Worm (Caenorhabditis elegans) whole organism, young adult: ENCODE results near the gene dohh-1.

ENCODE experiments used
- B0336.3 ChIP-seq: fragments of 200-800 bp; sonication (Bioruptor generic); IDR thresholded peaks from 2 replicates; pipeline ENCODE4 v1.3.6; 2022; ENCODE audit warnings: missing genetic modification characterization, missing compliant biosample characterization
- F37B4.10 ChIP-seq: fragments of 200-800 bp; sonication (Bioruptor generic); IDR thresholded peaks from 2 replicates; pipeline ENCODE4 v1.3.6; 2022; ENCODE audit warnings: missing genetic modification characterization, missing compliant biosample characterization
- F39B2.1 ChIP-seq: fragments of 200-800 bp; sonication (Bioruptor generic); IDR thresholded peaks from 2 replicates; pipeline ENCODE4 v1.3.6; 2022; ENCODE audit warnings: missing genetic modification reagents, missing genetic modification characterization, missing compliant biosample characterization
- F52B5.7 ChIP-seq: sonication (generic microtip); optimal IDR thresholded peaks from 2 replicates; lab custom pipeline; 2016; ENCODE audit warnings: mild to moderate bottlenecking, missing genetic modification characterization, missing compliant biosample characterization
- F57C9.4 ChIP-seq: sonication (generic microtip); optimal IDR thresholded peaks from 2 replicates; lab custom pipeline; 2017; ENCODE audit warnings: mild to moderate bottlenecking, missing genetic modification characterization, missing compliant biosample characterization
- K12H6.12 ChIP-seq: fragments of 200-800 bp; sonication (Bioruptor generic); optimal IDR thresholded peaks from 2 replicates; lab custom pipeline; 2018; ENCODE audit warnings: mild to moderate bottlenecking, missing genetic modification characterization, missing compliant biosample characterization
- Y53F4B.3 ChIP-seq: fragments of 200-800 bp; sonication (Bioruptor generic); IDR thresholded peaks from 2 replicates; pipeline ENCODE4 v1.3.6; 2022; ENCODE audit warnings: missing genetic modification reagents, missing genetic modification characterization, missing compliant biosample characterization
- Y95B8A.8 ChIP-seq: fragments of 200-800 bp; sonication (Bioruptor generic); IDR thresholded peaks from 2 replicates; pipeline ENCODE4 v1.3.6; 2022; ENCODE audit warnings: missing genetic modification reagents, missing genetic modification characterization, missing compliant biosample characterization
- ZK185.1 ChIP-seq: sonication (generic microtip); optimal IDR thresholded peaks from 2 replicates; lab custom pipeline; 2016; ENCODE audit warnings: mild to moderate bottlenecking, missing genetic modification characterization, missing compliant biosample characterization; ENCODE audit not compliant: poor library complexity, severe bottlenecking
- ama-1 ChIP-seq, 3 experiments: fragments of 150-350 bp in 1 of 3; sonication (generic microtip) in 2 of 3; optimal IDR thresholded peaks; 2 replicates each; lab custom pipeline; 2014 to 2018; ENCODE audit warnings: missing biosample characterization in 2 of 3, missing genetic modification characterization in 2 of 3, missing genetic modification reagents in 2 of 3
- aptf-3 ChIP-seq: fragments of 200-800 bp; sonication (Bioruptor generic); IDR thresholded peaks from 2 replicates; pipeline ENCODE4 v1.3.6; 2022; ENCODE audit warnings: missing genetic modification characterization, missing compliant biosample characterization
- atf-7 ChIP-seq: sonication (generic microtip); optimal IDR thresholded peaks from 2 replicates; lab custom pipeline; 2017; ENCODE audit warnings: mild to moderate bottlenecking, missing genetic modification characterization, missing compliant biosample characterization
- attf-3 ChIP-seq: fragments of 200-800 bp; sonication (Bioruptor generic); conservative IDR thresholded peaks from 2 replicates; pipeline ENCODE4 v1.3.6; 2022; ENCODE audit warnings: missing genetic modification reagents, missing genetic modification characterization, missing compliant biosample characterization
- attf-5 ChIP-seq: fragments of 200-800 bp; sonication (Bioruptor generic); optimal IDR thresholded peaks from 2 replicates; lab custom pipeline; 2018; ENCODE audit warnings: mild to moderate bottlenecking, missing genetic modification characterization, missing compliant biosample characterization
- bed-1 ChIP-seq: fragments of 200-800 bp; sonication (Bioruptor generic); IDR thresholded peaks from 2 replicates; pipeline ENCODE4 v1.3.6; 2022; ENCODE audit warnings: missing genetic modification reagents, missing genetic modification characterization, missing compliant biosample characterization
- cebp-2 ChIP-seq: fragments of 200-800 bp; sonication (Bioruptor generic); IDR thresholded peaks from 2 replicates; pipeline ENCODE4 v1.3.6; 2022; ENCODE audit warnings: missing genetic modification characterization, missing compliant biosample characterization
- ceh-100 ChIP-seq: fragments of 200-800 bp; sonication (Bioruptor generic); IDR thresholded peaks from 2 replicates; pipeline ENCODE4 v1.3.6; 2022; ENCODE audit warnings: missing genetic modification reagents, missing genetic modification characterization, missing compliant biosample characterization
- ceh-58 ChIP-seq: fragments of 200-800 bp; sonication (Bioruptor generic); IDR thresholded peaks from 2 replicates; pipeline ENCODE4 v1.3.6; 2022; ENCODE audit warnings: missing genetic modification characterization, missing compliant biosample characterization
- chd-7 ChIP-seq: sonication (generic microtip); optimal IDR thresholded peaks from 2 replicates; lab custom pipeline; 2016; ENCODE audit warnings: mild to moderate bottlenecking, missing genetic modification characterization, moderate library complexity, missing compliant biosample characterization
- egl-44 ChIP-seq: fragments of 200-800 bp; sonication (Bioruptor generic); IDR thresholded peaks from 2 replicates; pipeline ENCODE4 v1.3.6; 2022; ENCODE audit warnings: missing genetic modification reagents, missing genetic modification characterization, missing compliant biosample characterization
- ekl-4 ChIP-seq: fragments of 200-800 bp; sonication (Bioruptor generic); IDR thresholded peaks from 2 replicates; pipeline ENCODE4 v1.3.6; 2022; ENCODE audit warnings: missing genetic modification reagents, missing genetic modification characterization, missing compliant biosample characterization
- ets-4 ChIP-seq: fragments of 200-800 bp; sonication (Bioruptor generic); optimal IDR thresholded peaks from 2 replicates; lab custom pipeline; 2018; ENCODE audit warnings: mild to moderate bottlenecking, missing genetic modification characterization, missing compliant biosample characterization
- hlh-26 ChIP-seq: fragments of 200-800 bp; sonication (Bioruptor generic); conservative IDR thresholded peaks from 2 replicates; pipeline ENCODE4 v1.3.6; 2022; ENCODE audit warnings: missing genetic modification reagents, missing genetic modification characterization, missing compliant biosample characterization
- hmg-1.2 ChIP-seq: fragments of 200-800 bp; sonication (Bioruptor generic); IDR thresholded peaks from 2 replicates; pipeline ENCODE4 v1.3.6; 2022; ENCODE audit warnings: missing genetic modification reagents, missing genetic modification characterization, missing compliant biosample characterization
- hsf-1 ChIP-seq: fragments of 200-800 bp; sonication (Bioruptor generic); IDR thresholded peaks from 2 replicates; pipeline ENCODE4 v1.3.6; 2022; ENCODE audit warnings: missing genetic modification reagents, missing genetic modification characterization, missing compliant biosample characterization
- lin-26 ChIP-seq: fragments of 200-800 bp; sonication (Bioruptor generic); IDR thresholded peaks from 2 replicates; pipeline ENCODE4 v1.3.6; 2022; ENCODE audit warnings: missing genetic modification reagents, missing genetic modification characterization, missing compliant biosample characterization
- lin-35 ChIP-seq, 3 experiments: fragments of 150-350 bp in 2 of 3; sonication (generic microtip) in 1 of 3; optimal IDR thresholded peaks; 2 replicates each; lab custom pipeline; 2014 to 2018; ENCODE audit warnings: missing biosample characterization in 3 of 3, missing genetic modification characterization in 3 of 3, missing genetic modification reagents in 3 of 3
- lsl-1 ChIP-seq: fragments of 200-800 bp; sonication (Bioruptor generic); optimal IDR thresholded peaks from 2 replicates; lab custom pipeline; 2018; ENCODE audit warnings: mild to moderate bottlenecking, missing genetic modification characterization, moderate library complexity, missing compliant biosample characterization
- madf-3 ChIP-seq: fragments of 200-800 bp; sonication (Bioruptor generic); IDR thresholded peaks from 2 replicates; pipeline ENCODE4 v1.3.6; 2022; ENCODE audit warnings: missing genetic modification reagents, missing genetic modification characterization, missing compliant biosample characterization
- mel-28 ChIP-seq: sonication (generic microtip); optimal IDR thresholded peaks from 2 replicates; lab custom pipeline; 2016; ENCODE audit warnings: borderline replicate concordance, mild to moderate bottlenecking, missing genetic modification characterization, missing compliant biosample characterization
- mxl-1 ChIP-seq: sonication (generic microtip); optimal IDR thresholded peaks from 2 replicates; lab custom pipeline; 2016; ENCODE audit warnings: missing genetic modification characterization, missing compliant biosample characterization
- rcor-1 ChIP-seq: fragments of 200-800 bp; sonication (Bioruptor generic); IDR thresholded peaks from 2 replicates; pipeline ENCODE4 v1.3.6; 2022; ENCODE audit warnings: missing genetic modification reagents, missing genetic modification characterization, missing compliant biosample characterization
- repo-1 ChIP-seq: sonication (generic microtip); optimal IDR thresholded peaks from 2 replicates; lab custom pipeline; 2017; ENCODE audit warnings: mild to moderate bottlenecking, missing genetic modification characterization, missing compliant biosample characterization
- rpc-1 ChIP-seq, 2 experiments: fragments of 150-350 bp in 1 of 2; sonication (generic microtip) in 1 of 2; optimal IDR thresholded peaks; 2 replicates each; lab custom pipeline; 2014 to 2018; ENCODE audit warnings: missing biosample characterization in 1 of 2, missing genetic modification characterization in 1 of 2, missing genetic modification reagents in 1 of 2, missing genotype in 1 of 2
- sdz-38 ChIP-seq: sonication (generic microtip); optimal IDR thresholded peaks from 2 replicates; lab custom pipeline; 2016; ENCODE audit warnings: missing genotype, missing genetic modification characterization, missing compliant biosample characterization
- sea-2 ChIP-seq: fragments of 200-800 bp; sonication (Bioruptor generic); IDR thresholded peaks from 2 replicates; pipeline ENCODE4 v1.3.6; 2022; ENCODE audit warnings: missing genetic modification characterization, missing compliant biosample characterization
- snpc-1.3 ChIP-seq: sonication (generic microtip); optimal IDR thresholded peaks from 2 replicates; lab custom pipeline; 2017; ENCODE audit warnings: missing genetic modification characterization, mild to moderate bottlenecking, missing compliant biosample characterization, antibody characterized with exemption, moderate library complexity, missing genotype, missing genetic modification reagents; ENCODE audit not compliant: insufficient read depth
- snpc-4 ChIP-seq, 5 experiments: fragments of 150-350 bp in 1 of 5; sonication (generic microtip) in 4 of 5; optimal IDR thresholded peaks; 2 replicates each; lab custom pipeline; 2014 to 2018; ENCODE audit warnings: missing genetic modification characterization in 5 of 5, missing biosample characterization in 3 of 5, antibody characterized with exemption in 2 of 5, mild to moderate bottlenecking in 2 of 5, missing compliant biosample characterization in 2 of 5, missing genotype in 2 of 5, moderate library complexity in 2 of 5, missing genetic modification reagents in 1 of 5
- tbp1 ChIP-seq: fragments of 200-800 bp; sonication (Bioruptor generic); optimal IDR thresholded peaks from 2 replicates; lab custom pipeline; 2018; ENCODE audit warnings: mild to moderate bottlenecking, missing genetic modification characterization, missing compliant biosample characterization
- unc-130 ChIP-seq: sonication (generic microtip); optimal IDR thresholded peaks from 2 replicates; lab custom pipeline; 2016; ENCODE audit warnings: missing genetic modification reagents, missing genetic modification characterization, missing compliant biosample characterization
- zfh-2 ChIP-seq: fragments of 200-800 bp; sonication (Bioruptor generic); conservative IDR thresholded peaks from 2 replicates; pipeline ENCODE4 v1.3.6; 2022; ENCODE audit warnings: missing genetic modification reagents, missing genetic modification characterization, missing compliant biosample characterization
- zim-3 ChIP-seq: sonication (generic microtip); optimal IDR thresholded peaks from 2 replicates; lab custom pipeline; 2017; ENCODE audit warnings: mild to moderate bottlenecking, missing genetic modification characterization, moderate library complexity, missing compliant biosample characterization
- ztf-25 ChIP-seq: fragments of 200-800 bp; sonication (Bioruptor generic); IDR thresholded peaks from 2 replicates; pipeline ENCODE4 v1.3.6; 2022; ENCODE audit warnings: missing genetic modification reagents, missing genetic modification characterization, missing compliant biosample characterization
- ztf-26 ChIP-seq: sonication (generic microtip); optimal IDR thresholded peaks from 2 replicates; lab custom pipeline; 2017; ENCODE audit warnings: missing genetic modification characterization, missing compliant biosample characterization
- ztf-28 ChIP-seq: fragments of 200-800 bp; sonication (Bioruptor generic); IDR thresholded peaks from 2 replicates; pipeline ENCODE4 v1.3.6; 2022; ENCODE audit warnings: missing genetic modification reagents, missing genetic modification characterization, missing compliant biosample characterization

The dohh-1 gene

DNA sequence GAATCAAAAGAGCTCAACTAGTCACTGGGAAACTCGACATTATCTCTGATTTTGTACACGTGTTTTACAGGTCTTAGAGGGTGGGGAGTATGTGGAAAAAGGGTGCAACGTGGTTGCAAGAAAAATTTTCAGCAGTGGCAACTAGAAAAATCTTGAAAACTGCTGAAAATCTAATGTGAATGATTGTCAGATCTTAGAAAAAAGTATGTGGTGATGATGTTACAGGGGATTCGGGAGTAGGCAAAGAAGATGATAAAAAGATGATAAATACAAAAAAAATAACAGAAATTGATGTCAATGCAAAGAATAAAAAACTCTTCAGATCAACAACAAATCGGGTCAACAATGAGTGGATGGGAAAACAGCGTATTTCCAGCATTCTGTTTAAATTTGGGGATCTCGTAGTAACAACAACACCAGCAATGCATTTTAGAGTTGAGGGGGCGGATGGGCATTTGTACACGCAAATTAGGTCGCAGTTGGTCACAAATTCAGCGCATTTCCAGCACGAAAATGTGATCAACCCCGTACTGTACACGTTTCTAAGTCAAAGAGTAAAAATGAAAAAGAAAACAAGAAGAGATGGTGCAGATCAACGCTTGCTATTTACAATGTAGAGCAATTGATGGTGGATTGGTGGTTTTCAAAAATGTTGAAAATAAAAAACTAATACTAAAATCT is 36.2 kb upstream of the dohh-1 start:
- TF ChIP-seq hsf-1 (GFP tag; lab: Robert Waterston, UW) (peak; percentile 29; the same call in 1 of the 2 replicates), ZK185.1 (peak; percentile 36), ztf-26 (tag; lab: Kevin White, UChicago) (peak; percentile 39), lin-35 (GFP tag; optimal IDR thresholded peaks at IDR 0.05; lab: Kevin White, UChicago) (peak in 1 of 3 experiments; percentile 23), Y95B8A.8 (GFP tag; lab: Robert Waterston, UW) (peak; percentile 70), zim-3 (tag; lab: Kevin White, UChicago) (peak; percentile 66), mxl-1 (tag; lab: Kevin White, UChicago) (no peak), repo-1 (tag; lab: Kevin White, UChicago) (peak; percentile 76), Y53F4B.3 (no peak), attf-5 (GFP tag; lab: Kevin White, UChicago) (peak; percentile 31), ztf-25 (peak; percentile 27; the same call in 1 of the 2 replicates), tbp1 (GFP tag; lab: Kevin White, UChicago) (peak; percentile 33), madf-3 (GFP tag; lab: Robert Waterston, UW) (peak; percentile 82; the same call in 1 of the 2 replicates), ekl-4 (peak; percentile 5; the same call in 1 of the 2 replicates), cebp-2 (0 out of 2 replicates have a peak, but pooled peaks have one; percentile 73), chd-7 (tag; lab: Kevin White, UChicago) (peak; percentile 20), rpc-1 (optimal IDR thresholded peaks at IDR 0.05; lab: Kevin White, UChicago) (no peak), rpc-1 (tag; optimal IDR thresholded peaks at IDR 0.05; lab: Kevin White, UChicago) (no peak), F39B2.1 (GFP tag; lab: Robert Waterston, UW) (0 out of 2 replicates have a peak, but pooled peaks have one; percentile 9), hmg-1.2 (peak; percentile 40), mel-28 (tag; lab: Kevin White, UChicago) (no peak), ceh-58 (GFP tag; lab: Robert Waterston, UW) (0 out of 2 replicates have a peak, but pooled peaks have one; percentile 78), unc-130 (GFP tag; lab: Kevin White, UChicago) (no peak), atf-7 (tag; lab: Kevin White, UChicago) (peak; percentile 24), snpc-4 (GFP tag; optimal IDR thresholded peaks at IDR 0.05; lab: Kevin White, UChicago) (no peak), snpc-4 (tag; optimal IDR thresholded peaks at IDR 0.05; lab: Kevin White, UChicago) (peak in 1 of 4 experiments; percentile 2), ztf-28 (GFP tag; lab: Robert Waterston, UW) (peak; percentile 40; the same call in 1 of the 2 replicates), zfh-2 (GFP tag; lab: Robert Waterston, UW) (no peak), F52B5.7 (tag; lab: Kevin White, UChicago) (peak; percentile 60), F37B4.10 (GFP tag; lab: Robert Waterston, UW) (0 out of 2 replicates have a peak, but pooled peaks have one; percentile 60), snpc-1.3 (peak; percentile 25), sdz-38 (no peak), ama-1 (optimal IDR thresholded peaks at IDR 0.05; lab: Kevin White, UChicago) (peak; percentile 44), ama-1 (GFP tag; optimal IDR thresholded peaks at IDR 0.05; lab: Kevin White, UChicago) (no peak), sea-2 (GFP tag; lab: Robert Waterston, UW) (peak; percentile 54; the same call in 1 of the 2 replicates), lin-26 (GFP tag; lab: Robert Waterston, UW) (no peak; the same call in none of the 2 replicates), hlh-26 (GFP tag; lab: Robert Waterston, UW) (0 out of 2 replicates have a peak, but pooled peaks have one; percentile 58), lsl-1 (GFP tag; lab: Kevin White, UChicago) (peak; percentile 18), aptf-3 (0 out of 2 replicates have a peak, but pooled peaks have one; percentile 4), F57C9.4 (tag; lab: Kevin White, UChicago) (peak; percentile 66), bed-1 (GFP tag; lab: Robert Waterston, UW) (peak; percentile 14; the same call in 1 of the 2 replicates), ceh-100 (GFP tag; lab: Robert Waterston, UW) (no peak; the same call in 1 of the 2 replicates), egl-44 (GFP tag; lab: Robert Waterston, UW) (peak; percentile 40; the same call in 1 of the 2 replicates), B0336.3 (GFP tag; lab: Robert Waterston, UW) (no peak; the same call in 1 of the 2 replicates), K12H6.12 (peak; percentile 47), attf-3 (GFP tag; lab: Robert Waterston, UW) (peak; percentile 39; the same call in 1 of the 2 replicates), ets-4 (GFP tag; lab: Kevin White, UChicago) (peak; percentile 53), rcor-1 (GFP tag; lab: Robert Waterston, UW) (0 out of 2 replicates have a peak, but pooled peaks have one; percentile 19)
